Worm (Caenorhabditis elegans): ENCODE measurements around the gene unc-96.
A peak's percentile ranks its signal among the peaks of the same experiment; 100 is the strongest.

The unc-96 gene

DNA sequence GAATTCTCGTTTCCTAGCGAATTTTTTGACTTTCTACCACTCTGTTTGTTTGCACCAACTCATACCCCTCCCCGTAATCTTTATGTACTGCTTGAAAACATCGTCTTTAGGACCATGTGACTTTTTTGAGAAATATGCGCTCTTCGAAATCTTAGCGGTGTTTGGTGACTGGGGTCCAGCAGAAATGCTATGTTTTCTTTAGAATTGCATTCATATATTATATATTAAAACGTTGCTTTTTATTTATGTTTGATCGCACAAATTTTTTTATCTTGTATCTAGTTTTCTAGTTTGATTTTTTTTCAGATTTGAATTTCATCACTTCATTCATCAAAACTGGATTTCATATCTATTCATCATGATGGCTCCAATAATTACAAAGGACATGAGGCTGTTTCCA lies 19.2 kb downstream of the unc-96 start, which contains the start of gene F13C5.1:
F13C5.1 (plus strand) TSS at position 301 of the 400 bp plus-strand sequence.
- peak; percentile 19 for TF ChIP-seq mep-1 (tag; optimal IDR thresholded peaks at IDR 0.05)
- TF ChIP-seq mdl-1 (tag; optimal IDR thresholded peaks at IDR 0.05), result no peak
- no peak for TF ChIP-seq sptf-1 (tag; optimal IDR thresholded peaks at IDR 0.05)

DNA sequence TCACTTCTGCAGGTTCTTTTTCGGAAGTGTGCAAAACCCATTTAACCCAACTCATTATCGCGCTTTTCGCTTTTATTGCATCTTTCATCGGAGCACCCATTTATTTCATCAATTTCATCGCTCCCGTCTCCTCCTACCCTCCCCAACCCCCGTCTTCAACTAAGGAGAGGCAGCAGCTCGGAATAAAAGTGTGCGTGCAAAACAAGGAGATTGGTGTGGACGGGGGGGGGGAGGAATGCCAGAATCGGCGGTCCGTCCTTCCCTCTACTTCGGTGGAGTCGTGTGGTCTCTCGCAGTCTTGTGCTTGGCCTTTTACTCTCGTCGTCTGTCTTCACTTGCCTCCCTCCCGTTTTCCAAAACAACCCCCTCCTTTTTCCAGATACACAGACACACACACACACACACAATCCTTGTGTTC lies 19.7 kb downstream of the unc-96 start:
- peak in 1 of 2 experiments; percentile 58 for TF ChIP-seq lin-35 (GFP tag; optimal IDR thresholded peaks at IDR 0.05)
- peak; percentile 47 for TF ChIP-seq ceh-63 (GFP tag; optimal IDR thresholded peaks at IDR 0.05)
- peak; percentile 11 for TF ChIP-seq snu-23 (GFP tag; optimal IDR thresholded peaks at IDR 0.05)
- no peak for TF ChIP-seq F16B12.6 (tag; optimal IDR thresholded peaks at IDR 0.05)
- no peak for TF ChIP-seq nhr-19 (GFP tag; conservative IDR thresholded peaks at IDR 0.05)
- peak; percentile 8 for TF ChIP-seq jun-1 (tag; optimal IDR thresholded peaks at IDR 0.05)
- peak in 1 of 2 experiments; percentile 1 for TF ChIP-seq ztf-11 (tag; optimal IDR thresholded peaks at IDR 0.05)
- peak; percentile 23 for TF ChIP-seq nhr-85 (tag)
- peak; percentile 25 for TF ChIP-seq pax-3 (tag; optimal IDR thresholded peaks at IDR 0.05)
- no peak for TF ChIP-seq zip-4 (GFP tag; optimal IDR thresholded peaks at IDR 0.05)
- peak; percentile 90 for TF ChIP-seq lin-14 (GFP tag; optimal IDR thresholded peaks at IDR 0.05)
- TF ChIP-seq isw-1 (GFP tag; IDR thresholded peaks at IDR 0.05), result peak; percentile 40
- no peak for TF ChIP-seq nhr-84 (tag; optimal IDR thresholded peaks at IDR 0.05)
- no peak for TF ChIP-seq nhr-77 (tag; optimal IDR thresholded peaks at IDR 0.05)
- TF ChIP-seq lsy-2 (tag; optimal IDR thresholded peaks at IDR 0.05), result peak; percentile 6 to 32
- TF ChIP-seq swsn-7 (tag; optimal IDR thresholded peaks at IDR 0.05), result peak; percentile 42
- TF ChIP-seq nhr-20 (tag; optimal IDR thresholded peaks at IDR 0.05), result peak; percentile 1
- no peak for TF ChIP-seq sox-4 (tag; optimal IDR thresholded peaks at IDR 0.05)
- TF ChIP-seq efl-3 (GFP tag; optimal IDR thresholded peaks at IDR 0.05), result no peak
- no peak for TF ChIP-seq sup-37 (GFP tag; optimal IDR thresholded peaks at IDR 0.05)
- peak; percentile 29 for TF ChIP-seq ces-1 (GFP tag; optimal IDR thresholded peaks at IDR 0.05)
- TF ChIP-seq ceh-82 (tag; optimal IDR thresholded peaks at IDR 0.05), result peak in 2 of 3 experiments; percentile 8 to 78
- peak; percentile 84 for TF ChIP-seq fkh-8 (tag; optimal IDR thresholded peaks at IDR 0.05)
- no peak for TF ChIP-seq ceh-88 (GFP tag; IDR thresholded peaks at IDR 0.05)
- no peak for TF ChIP-seq fos-1 (tag; optimal IDR thresholded peaks at IDR 0.05)
- TF ChIP-seq mab-9 (GFP tag; IDR thresholded peaks at IDR 0.05), result 0 out of 2 replicates have a peak, but pooled peaks have one; percentile 19
- TF ChIP-seq lir-3 (tag; optimal IDR thresholded peaks at IDR 0.05; ENCODE audit: poor library complexity), result no peak
- TF ChIP-seq skn-1 (tag; optimal IDR thresholded peaks at IDR 0.05), result peak; percentile 87
- TF ChIP-seq aha-1 (tag; optimal IDR thresholded peaks at IDR 0.05), result no peak
- no peak for TF ChIP-seq C16A3.4 (tag; optimal IDR thresholded peaks at IDR 0.05)
- peak; percentile 48 for TF ChIP-seq unc-86 (tag; optimal IDR thresholded peaks at IDR 0.05)
- TF ChIP-seq irx-1 (tag; optimal IDR thresholded peaks at IDR 0.05), result no peak
- no peak for TF ChIP-seq C04F5.9 (tag; optimal IDR thresholded peaks at IDR 0.05)
- no peak for TF ChIP-seq nhr-12 (tag; optimal IDR thresholded peaks at IDR 0.05)
- TF ChIP-seq dsc-1 (tag; optimal IDR thresholded peaks at IDR 0.05), result no peak
- TF ChIP-seq nhr-71 (tag; optimal IDR thresholded peaks at IDR 0.05), result peak; percentile 60
- no peak for TF ChIP-seq nhr-11 (tag; optimal IDR thresholded peaks at IDR 0.05)
- TF ChIP-seq fkh-10 (GFP tag; optimal IDR thresholded peaks at IDR 0.05), result peak; percentile 58
- TF ChIP-seq egl-13 (tag; optimal IDR thresholded peaks at IDR 0.05), result peak; percentile 27
- peak in 1 of 3 experiments; percentile 12 for TF ChIP-seq dpl-1 (GFP tag; optimal IDR thresholded peaks at IDR 0.05)
- peak; percentile 51 for TF ChIP-seq tbx-2 (tag; optimal IDR thresholded peaks at IDR 0.05)
- TF ChIP-seq nhr-47 (tag; optimal IDR thresholded peaks at IDR 0.05), result peak; percentile 53
